Fruit fly (Drosophila melanogaster): ENCODE data around the gene Ir94c.

dm6 chr3R:22072553-22072952 lies 46.7 kb downstream of the Ir94c start:
- TF ChIP-seq h (optimal IDR thresholded peaks at IDR 0.05) (no peak), Sin3A (optimal IDR thresholded peaks at IDR 0.05) (no peak), ttk (optimal IDR thresholded peaks at IDR 0.05) (no peak), psq (optimal IDR thresholded peaks at IDR 0.05) (no peak), insv (optimal IDR thresholded peaks at IDR 0.05) (no peak), Myc (optimal IDR thresholded peaks at IDR 0.05) (no peak)

Data from Kc167 (cell line).